Worm (Caenorhabditis elegans) whole organism, L4/young adult: ENCODE data around the gene cyp-43A1.

Experiments
- W03F9.2 ChIP-seq: fragments of 150-350 bp; optimal IDR thresholded peaks from 2 replicates; lab custom pipeline; 2014; ENCODE audit warnings: missing biosample characterization, missing genetic modification characterization
- dao-5 ChIP-seq: sonication (generic microtip); optimal IDR thresholded peaks from 2 replicates; lab custom pipeline; 2016; ENCODE audit warnings: missing genotype, missing genetic modification characterization, moderate library complexity, missing compliant biosample characterization
- him-1 ChIP-seq: sonication (generic microtip); optimal IDR thresholded peaks from 2 replicates; lab custom pipeline; 2016; ENCODE audit warnings: missing genotype, missing genetic modification reagents, missing genetic modification characterization, missing compliant biosample characterization

The cyp-43A1 gene

ce11 chrX:5763904-5764303, 49.6 kb downstream of the cyp-43A1 start:
- TF ChIP-seq dao-5 (tag; lab: Kevin White, UChicago) (no peak), him-1 (tag; lab: Kevin White, UChicago) (no peak), W03F9.2 (tag; lab: Kevin White, UChicago) (no peak)

- TF ChIP-seq him-1 (tag; lab: Kevin White, UChicago) = no peak
- TF ChIP-seq W03F9.2 (tag; lab: Kevin White, UChicago) = no peak
- no peak for TF ChIP-seq dao-5 (tag; lab: Kevin White, UChicago)
Observed at ce11 chrX:5764739-5765138, 50.4 kb downstream of the cyp-43A1 start.
